Fruit fly (Drosophila melanogaster): ENCODE results near the gene Cpr67Fa2.

The Cpr67Fa2 gene

DNA sequence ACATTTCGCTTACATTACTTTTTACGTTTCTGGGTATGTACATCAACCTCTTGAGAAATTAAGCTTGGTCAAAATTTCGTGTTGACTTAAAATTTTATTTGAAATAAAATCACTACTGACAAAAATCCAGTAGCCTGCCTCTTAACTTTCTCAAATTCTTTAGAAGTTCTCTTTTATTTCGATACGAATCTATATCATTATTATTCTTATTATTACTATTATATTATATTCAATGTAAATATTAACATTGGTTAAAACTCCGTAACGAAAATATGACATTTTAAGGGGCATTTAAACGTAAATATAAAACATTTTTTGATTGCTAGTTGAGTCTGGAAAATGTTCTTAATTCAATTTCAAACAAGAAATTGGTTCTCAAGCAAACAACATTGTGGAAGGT, 5.1 kb upstream of the Cpr67Fa2 start, which contains the start of gene OXA1L:
Gene OXA1L (minus strand): TSS at position 101 of the 400 bp plus-strand sequence.
- TF ChIP-seq Snoo (tag; optimal IDR thresholded peaks at IDR 0.05) (no peak), CG8159 (tag; optimal IDR thresholded peaks at IDR 0.05) (no peak), CG12605 (GFP tag; IDR thresholded peaks at IDR 0.05) (no peak), CG4496 (GFP tag; IDR thresholded peaks at IDR 0.05) (no peak), fd96Ca (GFP tag; IDR thresholded peaks at IDR 0.05) (no peak), CG14655 (GFP tag; optimal IDR thresholded peaks at IDR 0.05) (no peak), CG13204 (GFP tag; optimal IDR thresholded peaks at IDR 0.05) (no peak), CG32121 (GFP tag; IDR thresholded peaks at IDR 0.05) (no peak), Pif1A (GFP tag; optimal IDR thresholded peaks at IDR 0.05) (no peak)

DNA sequence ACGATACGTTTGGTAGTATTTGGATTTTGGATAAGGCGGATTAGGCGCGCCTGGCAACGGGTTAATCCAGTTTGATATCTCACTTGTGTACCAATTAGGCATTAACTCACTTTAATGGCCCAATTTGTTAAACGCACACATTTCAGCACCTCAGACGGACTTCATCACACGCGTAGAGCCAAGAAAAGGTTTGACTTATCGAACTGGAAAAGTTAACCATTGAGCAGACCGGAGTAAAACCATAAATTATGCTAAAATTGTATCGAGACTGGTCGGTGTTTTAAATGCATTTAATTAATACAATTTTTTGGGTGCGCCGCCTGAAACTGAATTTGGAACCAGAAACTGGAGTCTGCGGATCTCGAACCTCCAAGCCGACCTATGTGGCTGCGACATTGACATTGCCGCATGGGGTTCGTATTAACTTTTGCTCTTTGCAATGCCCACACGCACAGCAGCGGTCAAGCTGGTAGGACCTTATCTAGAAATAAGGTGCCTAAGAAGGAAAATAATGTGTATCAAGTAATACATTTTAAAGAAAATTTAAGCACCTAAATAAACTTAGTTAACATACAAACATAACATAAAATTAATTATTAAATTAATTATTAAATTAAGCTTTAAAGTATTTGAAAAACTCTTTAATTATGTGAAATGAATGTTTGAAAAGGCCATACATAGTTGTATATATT, 2.4 kb upstream of the Cpr67Fa2 start:
- TF ChIP-seq rn (GFP tag; IDR thresholded peaks at IDR 0.05) (no peak), CG34367 (tag; optimal IDR thresholded peaks at IDR 0.05) (no peak)

DNA sequence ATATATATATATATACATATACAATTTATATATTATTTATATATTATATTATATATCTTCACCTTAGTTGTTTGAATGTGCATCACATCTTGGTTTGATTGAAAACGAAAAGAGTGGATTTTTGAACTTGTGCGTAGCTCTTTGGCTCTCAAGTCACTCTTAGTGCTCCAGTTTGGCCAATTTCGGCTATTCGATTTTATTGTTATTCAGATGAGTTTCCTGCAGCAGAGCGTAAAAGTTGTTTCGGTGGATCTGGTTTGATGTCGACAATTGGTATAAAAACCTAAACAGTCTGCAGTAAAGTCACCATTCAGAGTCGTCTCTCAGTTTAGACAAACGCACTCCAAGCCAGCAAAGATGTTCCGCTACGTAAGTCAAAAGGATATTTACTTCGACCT, 1.8 kb upstream of the Cpr67Fa2 start, which contains the start of gene Cpr67Fa1:
Gene Cpr67Fa1 (plus strand): TSS at position 299 of the 398 bp plus-strand sequence.
- TF ChIP-seq rn (GFP tag; IDR thresholded peaks at IDR 0.05) (no peak), fd96Ca (GFP tag; IDR thresholded peaks at IDR 0.05) (no peak)

DNA sequence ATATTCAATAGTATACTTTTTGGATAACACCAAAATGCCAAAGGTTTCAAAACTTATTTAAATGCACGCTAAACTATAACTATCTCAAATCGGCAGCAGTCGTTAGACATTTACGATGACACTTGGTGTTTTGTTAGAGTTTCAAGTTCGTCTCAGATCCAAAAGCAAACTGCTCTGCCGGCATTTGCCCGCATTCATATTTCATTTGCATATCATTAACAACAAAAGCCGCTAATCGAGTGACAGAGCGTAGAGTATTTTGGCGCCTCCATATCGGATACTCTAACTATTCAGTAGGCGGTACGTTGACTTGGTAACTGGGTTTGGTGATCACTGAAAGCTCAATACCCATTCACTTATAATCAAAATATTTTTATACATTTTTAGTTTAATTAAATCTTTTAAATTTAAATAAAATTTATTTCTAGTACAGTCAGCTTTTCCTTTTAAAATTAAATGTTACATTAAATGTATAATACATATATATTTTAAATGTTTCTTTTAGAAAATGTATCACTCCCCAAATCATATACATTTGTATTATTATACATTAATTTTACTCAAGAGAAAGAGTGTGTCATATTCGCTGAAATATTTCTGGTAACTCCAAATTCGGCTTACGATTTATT, 1.8 kb downstream of the Cpr67Fa2 start:
- no peak for TF ChIP-seq CG14655 (GFP tag; optimal IDR thresholded peaks at IDR 0.05)
- no peak for TF ChIP-seq CG9948 (tag; optimal IDR thresholded peaks at IDR 0.05)
- no peak for TF ChIP-seq EcR (GFP tag; optimal IDR thresholded peaks at IDR 0.05)
- no peak for TF ChIP-seq Ets98B (GFP tag; IDR thresholded peaks at IDR 0.05)
- TF ChIP-seq D1 (tag; optimal IDR thresholded peaks at IDR 0.05): no peak
- TF ChIP-seq CG32121 (GFP tag; IDR thresholded peaks at IDR 0.05): no peak
- no peak for TF ChIP-seq CG12605 (GFP tag; IDR thresholded peaks at IDR 0.05)
- TF ChIP-seq CG10348 (GFP tag; IDR thresholded peaks at IDR 0.05): no peak
- TF ChIP-seq CG8301 (tag; optimal IDR thresholded peaks at IDR 0.05): no peak

DNA sequence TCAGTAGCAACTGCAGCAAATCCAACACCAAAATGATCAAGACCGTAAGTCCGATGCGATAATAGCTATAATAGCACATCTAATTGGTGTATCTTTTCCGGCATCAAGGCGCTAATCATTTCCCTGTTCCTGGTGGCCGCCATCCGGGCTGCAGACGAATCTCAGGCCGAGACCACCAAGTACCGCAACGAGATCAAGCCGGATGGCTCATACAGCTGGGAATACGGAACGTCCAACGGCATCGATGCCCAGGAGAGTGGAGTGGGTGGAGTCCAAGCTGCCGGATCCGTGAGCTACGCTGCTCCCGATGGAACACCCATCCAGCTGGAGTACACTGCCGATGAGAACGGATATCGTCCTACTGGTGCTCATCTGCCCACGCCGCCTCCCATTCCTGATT, 2.6 kb downstream of the Cpr67Fa2 start, which contains the start of gene Cpr67Fb:
Gene Cpr67Fb (plus strand): TSS at position 15 of the 400 bp plus-strand sequence.
- TF ChIP-seq D1 (tag; optimal IDR thresholded peaks at IDR 0.05) (no peak), Ets98B (GFP tag; IDR thresholded peaks at IDR 0.05) (no peak), EcR (GFP tag; optimal IDR thresholded peaks at IDR 0.05) (no peak), Pif1A (GFP tag; optimal IDR thresholded peaks at IDR 0.05) (no peak), CG4496 (GFP tag; IDR thresholded peaks at IDR 0.05) (no peak), CG8301 (tag; optimal IDR thresholded peaks at IDR 0.05) (no peak), CG8159 (tag; optimal IDR thresholded peaks at IDR 0.05) (no peak), CG34367 (tag; optimal IDR thresholded peaks at IDR 0.05) (no peak), fd96Ca (GFP tag; IDR thresholded peaks at IDR 0.05) (no peak), gl (tag; optimal IDR thresholded peaks at IDR 0.05) (no peak), CG14655 (GFP tag; optimal IDR thresholded peaks at IDR 0.05) (no peak), CG15710 (tag; optimal IDR thresholded peaks at IDR 0.05) (no peak), CG12605 (GFP tag; IDR thresholded peaks at IDR 0.05) (no peak), CG17806 (tag; optimal IDR thresholded peaks at IDR 0.05) (no peak), CG13204 (GFP tag; optimal IDR thresholded peaks at IDR 0.05) (no peak)

DNA sequence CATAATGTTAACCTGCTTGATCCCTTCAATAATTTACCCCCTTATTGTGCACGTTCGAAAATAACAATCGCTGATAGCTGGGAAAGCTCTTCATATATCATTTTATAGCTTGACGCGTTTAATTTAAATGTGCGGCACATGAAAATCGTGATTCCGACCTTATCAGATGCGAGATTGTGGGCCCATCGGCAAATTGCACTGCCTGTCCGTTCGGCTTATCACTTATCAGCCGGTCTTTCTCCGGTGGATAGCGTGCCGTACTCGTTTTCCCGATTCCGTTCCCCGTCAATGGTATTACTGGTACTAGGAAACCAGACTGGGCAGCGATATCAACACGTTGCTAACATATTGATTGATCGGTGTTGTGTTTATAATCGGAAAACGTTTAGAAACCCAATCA, 5.4 kb downstream of the Cpr67Fa2 start:
- TF ChIP-seq CG12605 (GFP tag; IDR thresholded peaks at IDR 0.05) (no peak), CG8159 (tag; optimal IDR thresholded peaks at IDR 0.05) (no peak), D1 (tag; optimal IDR thresholded peaks at IDR 0.05) (no peak), CG32121 (GFP tag; IDR thresholded peaks at IDR 0.05) (no peak), rn (GFP tag; IDR thresholded peaks at IDR 0.05) (no peak), Snoo (tag; optimal IDR thresholded peaks at IDR 0.05) (no peak), CG15710 (tag; optimal IDR thresholded peaks at IDR 0.05) (no peak), fd96Ca (GFP tag; IDR thresholded peaks at IDR 0.05) (no peak), CG4496 (GFP tag; IDR thresholded peaks at IDR 0.05) (no peak), CG34367 (tag; optimal IDR thresholded peaks at IDR 0.05) (no peak), Ets98B (GFP tag; IDR thresholded peaks at IDR 0.05) (no peak), CG10348 (GFP tag; IDR thresholded peaks at IDR 0.05) (no peak), EcR (GFP tag; optimal IDR thresholded peaks at IDR 0.05) (no peak), Pif1A (GFP tag; optimal IDR thresholded peaks at IDR 0.05) (no peak), Pif1B (GFP tag; optimal IDR thresholded peaks at IDR 0.05) (no peak), CG8301 (tag; optimal IDR thresholded peaks at IDR 0.05) (no peak), CG13204 (GFP tag; optimal IDR thresholded peaks at IDR 0.05) (no peak), CG9948 (tag; optimal IDR thresholded peaks at IDR 0.05) (no peak)
